Worm (Caenorhabditis elegans): Measurements from ENCODE around the gene mab-23.

The mab-23 gene

ce11 chrV:10683458-10683857 lies 50.6 kb downstream of the mab-23 start:
- no peak for TF ChIP-seq unc-62 (GFP tag; optimal IDR thresholded peaks at IDR 0.05)

ce11 chrV:10684748-10685147 lies 51.9 kb downstream of the mab-23 start:
- TF ChIP-seq unc-62 (GFP tag; optimal IDR thresholded peaks at IDR 0.05) = no peak

All from whole organism, dauer.